Fruit fly (Drosophila melanogaster) whole organism, wandering third instar larva: Measurements from ENCODE around the gene BORCS6.

Experiments used
- Abd-B ChIP-seq: fragments of >200 bp; optimal IDR thresholded peaks from 2 replicates; lab custom pipeline; 2017; ENCODE audit warnings: missing biosample characterization, missing genetic modification characterization
- CG32264 ChIP-seq: fragments of 200-800 bp; sonication (Bioruptor generic); optimal IDR thresholded peaks from 2 replicates; lab custom pipeline; 2016; ENCODE audit warnings: missing biosample characterization, missing genetic modification characterization
- CG9705 ChIP-seq: fragments of 200-800 bp; sonication (Bioruptor generic); optimal IDR thresholded peaks from 2 replicates; lab custom pipeline; 2018; ENCODE audit warnings: missing biosample characterization, mild to moderate bottlenecking, missing genetic modification characterization
- CrebA ChIP-seq: fragments of 200-800 bp; sonication (Bioruptor generic); optimal IDR thresholded peaks from 2 replicates; lab custom pipeline; 2016; ENCODE audit warnings: missing biosample characterization, mild to moderate bottlenecking, missing genetic modification characterization, borderline replicate concordance
- Dfd ChIP-seq: fragments of >200 bp; optimal IDR thresholded peaks from 2 replicates; lab custom pipeline; 2017; ENCODE audit warnings: missing biosample characterization, missing genetic modification characterization
- Dif ChIP-seq: fragments of 200-275, 200-300 bp; sonication (Bioruptor generic); optimal IDR thresholded peaks from 2 replicates; lab custom pipeline; 2018; ENCODE audit warnings: missing biosample characterization, missing genetic modification characterization; ENCODE audit not compliant: partially characterized antibody
- GATAd ChIP-seq: sonication (Bioruptor generic); optimal IDR thresholded peaks from 2 replicates; lab custom pipeline; 2016; ENCODE audit warnings: missing biosample characterization, missing genetic modification characterization
- HLH106 ChIP-seq: fragments of 200-800 bp; optimal IDR thresholded peaks from 3 replicates; lab custom pipeline; 2019; ENCODE audit warnings: missing biosample characterization, mild to moderate bottlenecking, missing genetic modification characterization, moderate library complexity
- Hnf4 ChIP-seq: fragments of 200-800 bp; sonication (Bioruptor generic); optimal IDR thresholded peaks from 2 replicates; lab custom pipeline; 2016; ENCODE audit warnings: missing biosample characterization, mild to moderate bottlenecking, missing genetic modification characterization
- Hr83 ChIP-seq: fragments of 200-300 bp; sonication (Bioruptor generic); optimal IDR thresholded peaks from 2 replicates; lab custom pipeline; 2016; ENCODE audit warnings: missing biosample characterization, mild to moderate bottlenecking, missing genetic modification characterization, moderate library complexity; ENCODE audit not compliant: poor library complexity, severe bottlenecking
- Jra ChIP-seq: sonication (Bioruptor generic); optimal IDR thresholded peaks from 2 replicates; lab custom pipeline; 2016; ENCODE audit warnings: missing biosample characterization, missing genetic modification characterization
- Myc ChIP-seq: fragments of >200 bp; optimal IDR thresholded peaks from 2 replicates; lab custom pipeline; 2017
- N ChIP-seq: fragments of >200 bp; optimal IDR thresholded peaks from 2 replicates; lab custom pipeline; 2018; ENCODE audit warnings: missing biosample characterization, missing external identifiers, missing genetic modification characterization
- OdsH ChIP-seq: fragments of 200-800 bp; sonication (Bioruptor generic); optimal IDR thresholded peaks from 2 replicates; lab custom pipeline; 2016; ENCODE audit warnings: missing biosample characterization, mild to moderate bottlenecking, missing genetic modification characterization
- Sp1 ChIP-seq: fragments of 200-800 bp; sonication (Bioruptor generic); optimal IDR thresholded peaks from 3 replicates; lab custom pipeline; 2019; ENCODE audit warnings: missing biosample characterization, mild to moderate bottlenecking, missing genetic modification characterization, moderate library complexity
- Vsx2 ChIP-seq: fragments of 200-300, 225-300 bp; sonication (Bioruptor generic); optimal IDR thresholded peaks from 2 replicates; lab custom pipeline; 2018; ENCODE audit warnings: missing biosample characterization, missing genetic modification characterization; ENCODE audit not compliant: partially characterized antibody
- br ChIP-seq: fragments of 200-800 bp; sonication (Bioruptor generic); optimal IDR thresholded peaks from 2 replicates; lab custom pipeline; 2016; ENCODE audit warnings: missing biosample characterization, missing genetic modification characterization
- brk ChIP-seq: fragments of 200-800 bp; sonication (Bioruptor generic); optimal IDR thresholded peaks from 2 replicates; lab custom pipeline; 2016; ENCODE audit warnings: missing biosample characterization, mild to moderate bottlenecking, missing genetic modification characterization
- dl ChIP-seq, 2 experiments: fragments of 175-275, 200-275 bp in 1 of 2; fragments of 200-275 bp in 1 of 2; sonication (Bioruptor generic); optimal IDR thresholded peaks; lab custom pipeline; 2018; ENCODE audit warnings: mild to moderate bottlenecking in 2 of 2, missing biosample characterization in 2 of 2, missing genetic modification characterization in 2 of 2, moderate library complexity in 2 of 2; ENCODE audit not compliant: partially characterized antibody in 2 of 2, insufficient read depth in 1 of 2
- dmrt93B ChIP-seq: fragments of 200-800 bp; sonication (Bioruptor generic); optimal IDR thresholded peaks from 2 replicates; lab custom pipeline; 2018; ENCODE audit warnings: missing biosample characterization, mild to moderate bottlenecking, missing genetic modification characterization
- dsf ChIP-seq: sonication (Bioruptor generic); optimal IDR thresholded peaks from 2 replicates; lab custom pipeline; 2016; ENCODE audit warnings: missing biosample characterization, missing genetic modification characterization, borderline replicate concordance
- ey ChIP-seq: fragments of 200-800 bp; sonication (Bioruptor generic); optimal IDR thresholded peaks from 2 replicates; lab custom pipeline; 2016; ENCODE audit warnings: missing biosample characterization, missing genetic modification characterization
- foxo ChIP-seq, 2 experiments: fragments of 200-800 bp; sonication (Bioruptor generic); optimal IDR thresholded peaks; 2 replicates in 1 of 2; 3 replicates in 1 of 2; lab custom pipeline; 2016 to 2017; ENCODE audit warnings: missing biosample characterization in 2 of 2, missing genetic modification characterization in 2 of 2
- h ChIP-seq: fragments of 200-800 bp; sonication (Bioruptor generic); optimal IDR thresholded peaks from 3 replicates; lab custom pipeline; 2016; ENCODE audit warnings: missing biosample characterization, mild to moderate bottlenecking, missing genetic modification characterization
- jim ChIP-seq: fragments of 175-275, 200-325 bp; sonication (Bioruptor generic); optimal IDR thresholded peaks from 2 replicates; lab custom pipeline; 2016; ENCODE audit warnings: missing biosample characterization, mild to moderate bottlenecking, missing genetic modification characterization
- lola ChIP-seq: fragments of >200 bp; optimal IDR thresholded peaks from 2 replicates; lab custom pipeline; 2017; ENCODE audit warnings: missing biosample characterization, missing genetic modification characterization
- pan ChIP-seq: fragments of >200 bp; optimal IDR thresholded peaks from 2 replicates; lab custom pipeline; 2017
- psq ChIP-seq: fragments of 200-800 bp; sonication (Bioruptor generic); optimal IDR thresholded peaks from 3 replicates; lab custom pipeline; 2017; ENCODE audit warnings: missing biosample characterization, mild to moderate bottlenecking, missing genetic modification characterization, moderate library complexity
- rgr ChIP-seq: fragments of 200-800 bp; sonication (Bioruptor generic); optimal IDR thresholded peaks from 3 replicates; lab custom pipeline; 2016; ENCODE audit warnings: missing biosample characterization, mild to moderate bottlenecking, missing genetic modification characterization
- sage ChIP-seq: fragments of 200-800 bp; sonication (Bioruptor generic); optimal IDR thresholded peaks from 2 replicates; lab custom pipeline; 2016; ENCODE audit warnings: missing biosample characterization, mild to moderate bottlenecking, missing genetic modification characterization
- usp ChIP-seq: fragments of >200 bp; optimal IDR thresholded peaks from 2 replicates; lab custom pipeline; 2017; ENCODE audit warnings: missing biosample characterization, missing genetic modification characterization
- woc ChIP-seq: sonication (Bioruptor generic); optimal IDR thresholded peaks from 2 replicates; lab custom pipeline; 2016; ENCODE audit warnings: missing biosample characterization, mild to moderate bottlenecking, missing genetic modification characterization

BORCS6 gene

dm6 chr3L:528037-528436 is 12.6 kb upstream of the BORCS6 start, which contains the start of gene CG34269:
TSS of gene CG34269 (plus strand) at chr3L:528337.
- TF ChIP-seq OdsH (GFP tag; lab: Kevin White, UChicago): no peak
- no peak for TF ChIP-seq HLH106
- no peak for TF ChIP-seq Myc (lab: Kevin White, UChicago)
- TF ChIP-seq Vsx2: no peak
- TF ChIP-seq N (GFP tag; lab: Kevin White, UChicago): no peak
- TF ChIP-seq Dfd (GFP tag; lab: Kevin White, UChicago): no peak
- TF ChIP-seq CG9705 (GFP tag; lab: Kevin White, UChicago): no peak
- no peak for TF ChIP-seq CrebA
- TF ChIP-seq br: no peak

- TF ChIP-seq dmrt93B (GFP tag; lab: Kevin White, UChicago): no peak
- TF ChIP-seq foxo (GFP tag; optimal IDR thresholded peaks at IDR 0.05; lab: Kevin White, UChicago): no peak
- no peak for TF ChIP-seq Myc (lab: Kevin White, UChicago)
- no peak for TF ChIP-seq Dfd (GFP tag; lab: Kevin White, UChicago)
- TF ChIP-seq Sp1 (GFP tag; lab: Kevin White, UChicago): no peak
- no peak for TF ChIP-seq woc (GFP tag; lab: Kevin White, UChicago)
- TF ChIP-seq Abd-B (GFP tag; lab: Kevin White, UChicago): no peak
- TF ChIP-seq dsf (GFP tag; lab: Kevin White, UChicago): no peak
- no peak for TF ChIP-seq CrebA
- TF ChIP-seq Hnf4: no peak
- TF ChIP-seq br: no peak
These were observed 9.8 kb upstream of the BORCS6 start for dm6 chr3L:530813-531212.

dm6 chr3L:531280-531853 is 9.3 kb upstream of the BORCS6 start:
- no peak for TF ChIP-seq CG32264 (GFP tag; lab: Kevin White, UChicago)
- peak in 1 of 2 experiments; percentile 22 for TF ChIP-seq foxo (GFP tag; optimal IDR thresholded peaks at IDR 0.05; lab: Kevin White, UChicago)
- TF ChIP-seq psq (GFP tag; lab: Kevin White, UChicago): peak; percentile 93
- no peak for TF ChIP-seq pan (lab: Kevin White, UChicago)
- peak; percentile 3 for TF ChIP-seq sage
- TF ChIP-seq HLH106: peak; percentile 71
- no peak for TF ChIP-seq woc (GFP tag; lab: Kevin White, UChicago)
- peak; percentile 15 for TF ChIP-seq OdsH (GFP tag; lab: Kevin White, UChicago)
- TF ChIP-seq dmrt93B (GFP tag; lab: Kevin White, UChicago): peak; percentile 13
- peak; percentile 9 for TF ChIP-seq Hnf4
- peak; percentile 74 for TF ChIP-seq Sp1 (GFP tag; lab: Kevin White, UChicago)

- TF ChIP-seq GATAd (GFP tag; lab: Kevin White, UChicago) (no peak), Jra (no peak), Hr83 (GFP tag; lab: Kevin White, UChicago) (no peak), foxo (GFP tag; optimal IDR thresholded peaks at IDR 0.05; lab: Kevin White, UChicago) (peak in 1 of 2 experiments; percentile 13), HLH106 (no peak), Sp1 (GFP tag; lab: Kevin White, UChicago) (no peak), woc (GFP tag; lab: Kevin White, UChicago) (no peak), Abd-B (GFP tag; lab: Kevin White, UChicago) (no peak), h (GFP tag; lab: Kevin White, UChicago) (peak; percentile 11), pan (lab: Kevin White, UChicago) (no peak), jim (GFP tag; lab: Kevin White, UChicago) (no peak)
- TF ChIP-seq, all 38 proteins: peak for 2
These were observed 6.8 kb upstream of the BORCS6 start for dm6 chr3L:533807-534206.

- TF ChIP-seq br: no peak
- no peak for TF ChIP-seq brk (GFP tag; lab: Kevin White, UChicago)
- TF ChIP-seq rgr: no peak
- TF ChIP-seq dsf (GFP tag; lab: Kevin White, UChicago): no peak
- TF ChIP-seq GATAd (GFP tag; lab: Kevin White, UChicago): no peak
- no peak for TF ChIP-seq Hr83 (GFP tag; lab: Kevin White, UChicago)
- TF ChIP-seq dmrt93B (GFP tag; lab: Kevin White, UChicago): no peak
- no peak for TF ChIP-seq Jra
- no peak for TF ChIP-seq Myc (lab: Kevin White, UChicago)
- TF ChIP-seq ey (GFP tag; lab: Kevin White, UChicago): no peak
- no peak for TF ChIP-seq jim (GFP tag; lab: Kevin White, UChicago)
- no peak for TF ChIP-seq Dif
- TF ChIP-seq lola (GFP tag; lab: Kevin White, UChicago): no peak
- no peak for TF ChIP-seq dl (GFP tag; optimal IDR thresholded peaks at IDR 0.05; lab: Kevin White, UChicago; ENCODE audit: insufficient read depth in 1 of 2, partially characterized antibody in 2 of 2)
- no peak for TF ChIP-seq Dfd (GFP tag; lab: Kevin White, UChicago)
- TF ChIP-seq woc (GFP tag; lab: Kevin White, UChicago): no peak
- no peak for TF ChIP-seq HLH106
- TF ChIP-seq usp (GFP tag; lab: Kevin White, UChicago): no peak
These were observed 4.5 kb upstream of the BORCS6 start for dm6 chr3L:536104-536503.
